Worm (Caenorhabditis elegans): ENCODE data around the gene B0393.5.

DNA sequence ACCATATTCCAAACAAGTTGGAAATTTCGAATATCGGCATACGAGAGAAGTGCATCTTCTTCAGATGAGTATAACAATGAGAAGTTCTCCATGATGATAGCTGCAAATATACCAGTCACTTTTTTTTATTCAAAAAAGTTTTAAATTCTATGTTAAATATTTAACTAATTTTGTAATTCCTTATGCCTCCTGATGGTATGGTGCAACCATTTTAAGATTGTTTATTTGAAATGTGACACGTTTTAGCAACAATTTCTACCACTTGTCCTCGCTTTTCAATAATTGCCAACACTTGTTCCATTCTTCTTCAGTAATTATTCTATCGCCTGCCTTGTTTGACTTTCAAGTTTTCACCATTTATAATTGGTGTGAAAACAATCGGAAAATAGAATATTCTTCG lies 19.6 kb upstream of the B0393.5 start, which contains the start of gene F17C8.6:
- TF ChIP-seq snpc-4 (tag; optimal IDR thresholded peaks at IDR 0.05) (no peak), tbx-2 (tag; optimal IDR thresholded peaks at IDR 0.05) (no peak), ceh-82 (tag; optimal IDR thresholded peaks at IDR 0.05) (no peak), ama-1 (optimal IDR thresholded peaks at IDR 0.05) (no peak), nhr-76 (tag; optimal IDR thresholded peaks at IDR 0.05) (no peak), elt-2 (tag; optimal IDR thresholded peaks at IDR 0.05) (no peak), ztf-11 (tag; optimal IDR thresholded peaks at IDR 0.05) (no peak), egl-5 (tag; optimal IDR thresholded peaks at IDR 0.05) (no peak), aly-2 (tag; optimal IDR thresholded peaks at IDR 0.05) (no peak), nhr-237 (tag; optimal IDR thresholded peaks at IDR 0.05) (no peak)
